Worm (Caenorhabditis elegans) whole organism, L3 larva: ENCODE results near the gene W03A5.6.

Experiments used
- R02D3.7 ChIP-seq: fragments of 150-350 bp; optimal IDR thresholded peaks from 2 replicates; lab custom pipeline; 2014; ENCODE audit warnings: missing biosample characterization, missing genetic modification characterization
- ama-1 ChIP-seq: fragments of 150-350 bp; optimal IDR thresholded peaks from 2 replicates; lab custom pipeline; 2018
- ceh-9 ChIP-seq: sonication (generic microtip); optimal IDR thresholded peaks from 2 replicates; lab custom pipeline; 2018; ENCODE audit warnings: missing biosample characterization, missing genetic modification characterization
- elt-2 ChIP-seq: sonication (generic microtip); optimal IDR thresholded peaks from 2 replicates; lab custom pipeline; 2016; ENCODE audit warnings: missing genetic modification reagents, mild to moderate bottlenecking, missing genetic modification characterization, missing compliant biosample characterization
- elt-3 ChIP-seq, 3 experiments: fragments of 150-350 bp in 1 of 3; sonication (generic microtip) in 2 of 3; optimal IDR thresholded peaks; 2 replicates in 2 of 3; 4 replicates in 1 of 3; lab custom pipeline; 2014 to 2017; ENCODE audit warnings: missing biosample characterization in 3 of 3, missing genetic modification characterization in 3 of 3
- lin-39 ChIP-seq: fragments of 150-350 bp; optimal IDR thresholded peaks from 2 replicates; lab custom pipeline; 2018; ENCODE audit warnings: missing biosample characterization, missing genetic modification reagents, missing genetic modification characterization
- nfya-1 ChIP-seq: sonication (generic microtip); optimal IDR thresholded peaks from 2 replicates; lab custom pipeline; 2017; ENCODE audit warnings: missing genetic modification characterization, mild to moderate bottlenecking, missing compliant biosample characterization, antibody characterized with exemption, moderate library complexity; ENCODE audit not compliant: insufficient read depth
- pqm-1 ChIP-seq: fragments of 150-350 bp; optimal IDR thresholded peaks from 2 replicates; lab custom pipeline; 2017; ENCODE audit warnings: missing biosample characterization, missing genetic modification characterization, inconsistent platforms

ce11 chrIII:5483738-5484315 is 43.4 kb upstream of the W03A5.6 start, which contains the start of the genes R02F2.7 and R02F2.4:
- TF ChIP-seq elt-2 (tag; lab: Kevin White, UChicago) (no peak), ama-1 (lab: Kevin White, UChicago) (no peak), pqm-1 (tag; lab: Kevin White, UChicago) (no peak), nfya-1 (tag; lab: Kevin White, UChicago) (peak; percentile 2), R02D3.7 (tag; lab: Kevin White, UChicago) (no peak), ceh-9 (tag; lab: Kevin White, UChicago) (no peak), elt-3 (tag; optimal IDR thresholded peaks at IDR 0.05; lab: Kevin White, UChicago) (no peak), lin-39 (tag; lab: Kevin White, UChicago) (no peak)
